Worm (Caenorhabditis elegans) whole organism, young adult: ENCODE measurements around the gene F44E2.9.

Source experiments
- F10E7.11 ChIP-seq: sonication (generic microtip); optimal IDR thresholded peaks from 2 replicates; lab custom pipeline; 2017; ENCODE audit warnings: mild to moderate bottlenecking, missing genetic modification characterization, moderate library complexity, missing compliant biosample characterization
- F22D6.2 ChIP-seq: sonication (generic microtip); optimal IDR thresholded peaks from 2 replicates; lab custom pipeline; 2016; ENCODE audit warnings: mild to moderate bottlenecking, missing genetic modification characterization, missing compliant biosample characterization
- F33H1.4 ChIP-seq: fragments of 200-800 bp; sonication (Bioruptor generic); IDR thresholded peaks from 2 replicates; pipeline ENCODE4 v1.3.6; 2022; ENCODE audit warnings: missing genetic modification reagents, missing genetic modification characterization, missing compliant biosample characterization
- F55B11.4 ChIP-seq: sonication (generic microtip); optimal IDR thresholded peaks from 2 replicates; lab custom pipeline; 2016; ENCODE audit warnings: missing compliant biosample characterization, missing genetic modification characterization, borderline replicate concordance; ENCODE audit not compliant: insufficient read depth
- K12H6.12 ChIP-seq: fragments of 200-800 bp; sonication (Bioruptor generic); optimal IDR thresholded peaks from 2 replicates; lab custom pipeline; 2018; ENCODE audit warnings: mild to moderate bottlenecking, missing genetic modification characterization, missing compliant biosample characterization
- Y53F4B.3 ChIP-seq: fragments of 200-800 bp; sonication (Bioruptor generic); IDR thresholded peaks from 2 replicates; pipeline ENCODE4 v1.3.6; 2022; ENCODE audit warnings: missing genetic modification reagents, missing genetic modification characterization, missing compliant biosample characterization
- Y56A3A.18 ChIP-seq: fragments of 200-800 bp; sonication (Bioruptor generic); IDR thresholded peaks from 2 replicates; pipeline ENCODE4 v1.3.6; 2022; ENCODE audit warnings: missing genetic modification reagents, missing genetic modification characterization, missing compliant biosample characterization
- Y79H2A.3 ChIP-seq: fragments of 200-800 bp; sonication (Bioruptor generic); conservative IDR thresholded peaks from 2 replicates; pipeline ENCODE4 v1.3.6; 2022; ENCODE audit warnings: missing genetic modification reagents, missing genetic modification characterization, missing compliant biosample characterization
- akir-1 ChIP-seq: fragments of 200-800 bp; sonication (Bioruptor generic); optimal IDR thresholded peaks from 2 replicates; lab custom pipeline; 2018; ENCODE audit warnings: mild to moderate bottlenecking, missing genetic modification characterization, moderate library complexity, missing compliant biosample characterization
- aptf-2 ChIP-seq: fragments of 200-800 bp; sonication (Bioruptor generic); conservative IDR thresholded peaks from 2 replicates; pipeline ENCODE4 v1.3.6; 2022; ENCODE audit warnings: missing genetic modification reagents, missing genetic modification characterization, missing compliant biosample characterization
- athp-1 ChIP-seq: sonication (generic microtip); optimal IDR thresholded peaks from 2 replicates; lab custom pipeline; 2017; ENCODE audit warnings: mild to moderate bottlenecking, missing genetic modification characterization, missing compliant biosample characterization
- bed-2 ChIP-seq: fragments of 200-800 bp; sonication (Bioruptor generic); IDR thresholded peaks from 2 replicates; pipeline ENCODE4 v1.3.6; 2022; ENCODE audit warnings: missing genetic modification reagents, missing genetic modification characterization, missing compliant biosample characterization
- ceh-79 ChIP-seq: sonication (generic microtip); optimal IDR thresholded peaks from 2 replicates; lab custom pipeline; 2017; ENCODE audit warnings: mild to moderate bottlenecking, missing genetic modification characterization, missing compliant biosample characterization
- ceh-91 ChIP-seq: fragments of 200-800 bp; sonication (Bioruptor generic); IDR thresholded peaks from 2 replicates; pipeline ENCODE4 v1.3.6; 2022; ENCODE audit warnings: missing genetic modification reagents, missing genetic modification characterization, missing compliant biosample characterization
- chd-7 ChIP-seq: sonication (generic microtip); optimal IDR thresholded peaks from 2 replicates; lab custom pipeline; 2016; ENCODE audit warnings: mild to moderate bottlenecking, missing genetic modification characterization, moderate library complexity, missing compliant biosample characterization
- die-1 ChIP-seq: sonication (generic microtip); optimal IDR thresholded peaks from 2 replicates; lab custom pipeline; 2016; ENCODE audit warnings: missing genotype, mild to moderate bottlenecking, missing genetic modification characterization, missing compliant biosample characterization
- dox-1 ChIP-seq: fragments of 200-800 bp; sonication (Bioruptor generic); IDR thresholded peaks from 2 replicates; pipeline ENCODE4 v1.3.6; 2022; ENCODE audit warnings: missing genetic modification reagents, missing genetic modification characterization, missing compliant biosample characterization
- efl-1 ChIP-seq: fragments of 150-350 bp; optimal IDR thresholded peaks from 2 replicates; lab custom pipeline; 2014; ENCODE audit warnings: missing biosample characterization, missing genetic modification reagents, missing genetic modification characterization
- egrh-3 ChIP-seq: fragments of 200-800 bp; sonication (Bioruptor generic); IDR thresholded peaks from 2 replicates; pipeline ENCODE4 v1.3.6; 2022; ENCODE audit warnings: missing genetic modification reagents, missing genetic modification characterization, missing compliant biosample characterization
- hrde-1 ChIP-seq: sonication (generic microtip); optimal IDR thresholded peaks from 2 replicates; lab custom pipeline; 2016; ENCODE audit warnings: missing genetic modification characterization, mild to moderate bottlenecking, missing compliant biosample characterization, moderate library complexity, missing genotype, missing genetic modification reagents, borderline replicate concordance
- hsf-1 ChIP-seq: fragments of 200-800 bp; sonication (Bioruptor generic); IDR thresholded peaks from 2 replicates; pipeline ENCODE4 v1.3.6; 2022; ENCODE audit warnings: missing genetic modification reagents, missing genetic modification characterization, missing compliant biosample characterization
- let-526 ChIP-seq: fragments of 200-800 bp; sonication (Bioruptor generic); IDR thresholded peaks from 2 replicates; pipeline ENCODE4 v1.3.6; 2022; ENCODE audit warnings: missing genetic modification reagents, missing genetic modification characterization, missing compliant biosample characterization
- lin-40 ChIP-seq: sonication (generic microtip); optimal IDR thresholded peaks from 2 replicates; lab custom pipeline; 2016; ENCODE audit warnings: missing genetic modification characterization, mild to moderate bottlenecking, missing compliant biosample characterization, missing genotype, missing genetic modification reagents
- lin-54 ChIP-seq: fragments of 200-800 bp; sonication (Bioruptor generic); optimal IDR thresholded peaks from 2 replicates; lab custom pipeline; 2018; ENCODE audit warnings: mild to moderate bottlenecking, missing genetic modification characterization, missing compliant biosample characterization
- lir-1 ChIP-seq: fragments of 200-800 bp; sonication (Bioruptor generic); conservative IDR thresholded peaks from 2 replicates; pipeline ENCODE4 v1.3.6; 2022; ENCODE audit warnings: missing genetic modification reagents, missing genetic modification characterization, missing compliant biosample characterization
- madf-10 ChIP-seq: sonication (generic microtip); optimal IDR thresholded peaks from 2 replicates; lab custom pipeline; 2016; ENCODE audit warnings: mild to moderate bottlenecking, missing genetic modification characterization, missing compliant biosample characterization
- madf-3 ChIP-seq: fragments of 200-800 bp; sonication (Bioruptor generic); IDR thresholded peaks from 2 replicates; pipeline ENCODE4 v1.3.6; 2022; ENCODE audit warnings: missing genetic modification reagents, missing genetic modification characterization, missing compliant biosample characterization
- mel-28 ChIP-seq: sonication (generic microtip); optimal IDR thresholded peaks from 2 replicates; lab custom pipeline; 2016; ENCODE audit warnings: borderline replicate concordance, mild to moderate bottlenecking, missing genetic modification characterization, missing compliant biosample characterization
- nfya-2 ChIP-seq: fragments of 200-800 bp; sonication (Bioruptor generic); IDR thresholded peaks from 2 replicates; pipeline ENCODE4 v1.3.6; 2022; ENCODE audit warnings: missing genetic modification reagents, missing genetic modification characterization, missing compliant biosample characterization
- nfyb-1 ChIP-seq: fragments of 200-800 bp; sonication (Bioruptor generic); IDR thresholded peaks from 2 replicates; pipeline ENCODE4 v1.3.6; 2022; ENCODE audit warnings: missing genetic modification reagents, missing genetic modification characterization, missing compliant biosample characterization
- nhr-90 ChIP-seq: sonication (generic microtip); optimal IDR thresholded peaks from 2 replicates; lab custom pipeline; 2016; ENCODE audit warnings: missing genotype, mild to moderate bottlenecking, missing genetic modification characterization, missing compliant biosample characterization
- pbrm-1 ChIP-seq: fragments of 200-800 bp; sonication (Bioruptor generic); IDR thresholded peaks from 2 replicates; pipeline ENCODE4 v1.3.6; 2022; ENCODE audit warnings: missing genetic modification reagents, missing genetic modification characterization, missing compliant biosample characterization
- pha-4 ChIP-seq: fragments of 150-350 bp; sonication (generic microtip); optimal IDR thresholded peaks from 2 replicates; lab custom pipeline; 2014; ENCODE audit warnings: missing biosample characterization, missing genetic modification reagents, missing genetic modification characterization
- repo-1 ChIP-seq: sonication (generic microtip); optimal IDR thresholded peaks from 2 replicates; lab custom pipeline; 2017; ENCODE audit warnings: mild to moderate bottlenecking, missing genetic modification characterization, missing compliant biosample characterization
- snpc-1.3 ChIP-seq: sonication (generic microtip); optimal IDR thresholded peaks from 2 replicates; lab custom pipeline; 2017; ENCODE audit warnings: missing genetic modification characterization, mild to moderate bottlenecking, missing compliant biosample characterization, antibody characterized with exemption, moderate library complexity, missing genotype, missing genetic modification reagents; ENCODE audit not compliant: insufficient read depth
- snpc-3.4 ChIP-seq: sonication (generic microtip); optimal IDR thresholded peaks from 2 replicates; lab custom pipeline; 2017; ENCODE audit warnings: missing genetic modification characterization, mild to moderate bottlenecking, missing compliant biosample characterization, antibody characterized with exemption, moderate library complexity, missing genotype, missing genetic modification reagents
- sptf-2 ChIP-seq: fragments of 200-800 bp; sonication (Bioruptor generic); optimal IDR thresholded peaks from 2 replicates; lab custom pipeline; 2018; ENCODE audit warnings: mild to moderate bottlenecking, missing genetic modification characterization, missing compliant biosample characterization
- zfh-2 ChIP-seq: fragments of 200-800 bp; sonication (Bioruptor generic); conservative IDR thresholded peaks from 2 replicates; pipeline ENCODE4 v1.3.6; 2022; ENCODE audit warnings: missing genetic modification reagents, missing genetic modification characterization, missing compliant biosample characterization
- ztf-26 ChIP-seq: sonication (generic microtip); optimal IDR thresholded peaks from 2 replicates; lab custom pipeline; 2017; ENCODE audit warnings: missing genetic modification characterization, missing compliant biosample characterization
- ztf-3 ChIP-seq: fragments of 200-800 bp; sonication (Bioruptor generic); optimal IDR thresholded peaks from 2 replicates; lab custom pipeline; 2018; ENCODE audit warnings: mild to moderate bottlenecking, missing genetic modification characterization, missing compliant biosample characterization

F44E2.9 gene

DNA sequence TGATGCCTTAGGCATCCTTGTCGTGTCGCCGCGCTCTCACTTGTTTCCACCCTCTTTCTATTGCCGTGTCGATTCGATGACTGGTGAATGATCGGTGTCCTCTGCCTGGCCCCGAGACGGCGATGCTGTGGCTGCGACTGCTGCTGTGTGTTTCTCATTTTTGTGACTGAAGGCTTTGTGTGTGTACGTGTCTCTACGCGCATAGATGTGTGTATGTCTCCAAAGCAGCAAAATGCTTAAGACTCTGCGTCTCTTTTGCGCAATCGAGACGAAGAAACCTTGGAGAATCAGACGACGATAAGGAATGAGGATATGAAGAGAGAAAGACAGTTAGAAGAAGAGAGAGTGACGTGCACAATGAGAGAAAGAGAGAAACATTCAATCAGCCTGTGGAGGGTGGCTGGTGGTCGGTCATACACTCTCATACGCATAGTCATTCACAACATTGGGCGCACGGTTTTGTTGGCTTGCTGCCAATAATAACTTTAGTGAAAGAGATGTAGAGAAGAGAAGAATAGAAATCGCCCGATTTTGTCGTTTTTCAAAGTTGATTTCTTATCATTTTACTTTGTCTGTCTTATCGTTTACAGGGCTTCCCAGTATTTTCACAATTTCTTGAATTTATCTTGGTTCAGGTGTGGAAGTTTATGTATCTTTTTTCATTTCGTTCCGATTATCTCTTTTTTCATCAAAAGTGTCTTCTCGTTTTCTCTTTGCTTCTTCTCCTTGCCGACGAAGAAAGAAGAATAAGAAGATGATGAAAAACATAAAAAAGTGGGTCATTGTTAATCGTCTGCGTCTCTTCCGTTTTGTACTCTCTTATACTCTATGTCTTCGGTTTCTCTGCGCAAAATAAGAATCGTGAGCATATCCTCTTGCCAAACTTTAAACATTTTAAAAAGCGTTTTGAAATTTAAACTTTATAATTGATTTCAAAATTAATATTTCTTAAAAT is 48.2 kb downstream of the F44E2.9 start (continued):
- TF ChIP-seq egrh-3 (GFP tag; lab: Robert Waterston, UW) (peak; percentile 53; the same call in 1 of the 2 replicates), nfyb-1 (GFP tag; lab: Robert Waterston, UW) (peak; percentile 88), ztf-3 (GFP tag; lab: Kevin White, UChicago) (peak; percentile 83), aptf-2 (GFP tag; lab: Robert Waterston, UW) (no peak), Y79H2A.3 (GFP tag; lab: Robert Waterston, UW) (no peak), bed-2 (GFP tag; lab: Robert Waterston, UW) (0 out of 2 replicates have a peak, but pooled peaks have one; percentile 23), Y56A3A.18 (GFP tag; lab: Robert Waterston, UW) (0 out of 2 replicates have a peak, but pooled peaks have one; percentile 21), mel-28 (tag; lab: Kevin White, UChicago) (no peak), madf-3 (no peak), hrde-1 (tag; lab: Kevin White, UChicago) (no peak), F22D6.2 (tag; lab: Kevin White, UChicago) (peak; percentile 77), ztf-26 (peak; percentile 84), ceh-91 (GFP tag; lab: Robert Waterston, UW) (no peak), ceh-79 (tag; lab: Kevin White, UChicago) (no peak), athp-1 (tag; lab: Kevin White, UChicago) (peak; percentile 85), Y53F4B.3 (GFP tag; lab: Robert Waterston, UW) (no peak), nfya-2 (GFP tag; lab: Robert Waterston, UW) (no peak), sptf-2 (GFP tag; lab: Kevin White, UChicago) (no peak), lir-1 (peak; percentile 49; the same call in 1 of the 2 replicates), dox-1 (peak; percentile 88)

DNA sequence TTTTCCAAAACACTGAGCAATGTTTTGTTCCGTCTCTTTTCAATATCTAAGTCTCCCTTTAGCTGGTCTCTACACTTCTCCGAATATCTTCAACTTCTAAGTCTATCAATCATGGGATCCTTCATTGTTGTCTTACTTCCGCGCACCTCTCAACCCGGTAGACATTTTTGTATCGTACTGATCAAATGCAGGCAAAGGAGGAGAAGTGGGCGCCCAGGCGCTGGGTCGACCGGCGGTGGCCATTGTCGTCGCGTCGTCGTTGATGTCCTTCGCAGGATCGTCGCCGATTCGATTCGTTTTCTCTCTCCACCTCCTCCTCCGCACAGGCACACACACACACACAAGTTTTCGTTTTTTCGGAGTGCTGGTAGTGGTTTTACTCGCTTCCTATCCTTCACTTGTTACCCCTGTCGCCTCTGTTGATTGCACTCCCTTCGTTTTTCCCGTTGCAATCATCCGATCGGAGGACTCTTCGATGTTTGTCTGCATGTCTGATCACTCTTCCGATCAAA is 48.9 kb downstream of the F44E2.9 start:
- TF ChIP-seq F33H1.4 (no peak), mel-28 (tag; lab: Kevin White, UChicago) (no peak), let-526 (GFP tag; lab: Robert Waterston, UW) (no peak), snpc-1.3 (tag; lab: Kevin White, UChicago) (no peak), die-1 (peak; percentile 19), F55B11.4 (tag; lab: Kevin White, UChicago) (no peak), athp-1 (tag; lab: Kevin White, UChicago) (no peak)

DNA sequence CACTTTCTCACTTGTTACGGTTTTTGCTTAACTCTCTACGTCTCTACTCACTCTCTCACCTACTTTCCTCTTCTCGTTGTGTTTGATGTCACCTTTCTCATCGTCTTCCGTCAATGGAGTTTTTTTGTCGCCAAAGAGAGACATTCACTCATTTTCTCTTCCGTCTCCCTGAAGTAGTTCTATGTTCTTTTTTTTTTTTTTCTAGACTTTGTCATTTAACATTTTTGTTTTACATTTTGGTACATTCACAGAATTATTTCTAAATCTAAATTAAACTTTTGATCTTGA is 49.6 kb downstream of the F44E2.9 start:
- TF ChIP-seq madf-3: no peak
- no peak for TF ChIP-seq lin-40 (tag; lab: Kevin White, UChicago)
- TF ChIP-seq repo-1: no peak
- TF ChIP-seq K12H6.12 (tag; lab: Kevin White, UChicago): no peak
- no peak for TF ChIP-seq pha-4
- TF ChIP-seq F10E7.11 (tag; lab: Kevin White, UChicago): no peak
- no peak for TF ChIP-seq zfh-2
- no peak for TF ChIP-seq efl-1 (GFP tag; lab: Kevin White, UChicago)
- no peak for TF ChIP-seq chd-7 (tag; lab: Kevin White, UChicago)
- TF ChIP-seq pbrm-1 (GFP tag; lab: Robert Waterston, UW): no peak
- TF ChIP-seq lin-54 (GFP tag; lab: Kevin White, UChicago): no peak
- TF ChIP-seq madf-10 (tag; lab: Kevin White, UChicago): no peak
- TF ChIP-seq nhr-90 (tag; lab: Kevin White, UChicago): no peak
- no peak for TF ChIP-seq aptf-2 (GFP tag; lab: Robert Waterston, UW)
- TF ChIP-seq bed-2 (GFP tag; lab: Robert Waterston, UW): no peak
- no peak for TF ChIP-seq akir-1 (GFP tag; lab: Kevin White, UChicago)
- no peak for TF ChIP-seq snpc-3.4 (tag; lab: Kevin White, UChicago)
- TF ChIP-seq hsf-1 (GFP tag; lab: Robert Waterston, UW): no peak
- no peak for TF ChIP-seq ztf-26
